Worm (Caenorhabditis elegans): ENCODE data around the gene M02B7.7.

ce11 chrIV:3855543-3855942, 48.6 kb upstream of the M02B7.7 start, which contains the start of gene zag-1:
- TF ChIP-seq ceh-63 (GFP tag; optimal IDR thresholded peaks at IDR 0.05) (no peak), ztf-4 (tag; optimal IDR thresholded peaks at IDR 0.05) (no peak), pag-3 (tag; optimal IDR thresholded peaks at IDR 0.05; ENCODE audit: borderline replicate concordance, insufficient read depth) (no peak), xbp-1 (tag; optimal IDR thresholded peaks at IDR 0.05) (no peak), ztf-11 (tag; optimal IDR thresholded peaks at IDR 0.05) (no peak), mab-9 (GFP tag; IDR thresholded peaks at IDR 0.05) (no peak), lin-15B (tag; optimal IDR thresholded peaks at IDR 0.05) (no peak), jun-1 (tag; optimal IDR thresholded peaks at IDR 0.05) (no peak), unc-98 (GFP tag; IDR thresholded peaks at IDR 0.05) (no peak), ceh-82 (tag; optimal IDR thresholded peaks at IDR 0.05) (no peak), lsy-2 (tag; optimal IDR thresholded peaks at IDR 0.05) (no peak), lin-39 (tag; optimal IDR thresholded peaks at IDR 0.05) (no peak)

All from whole organism, L1 larva.